Worm (Caenorhabditis elegans): ENCODE measurements around the gene C05B5.12.

DNA sequence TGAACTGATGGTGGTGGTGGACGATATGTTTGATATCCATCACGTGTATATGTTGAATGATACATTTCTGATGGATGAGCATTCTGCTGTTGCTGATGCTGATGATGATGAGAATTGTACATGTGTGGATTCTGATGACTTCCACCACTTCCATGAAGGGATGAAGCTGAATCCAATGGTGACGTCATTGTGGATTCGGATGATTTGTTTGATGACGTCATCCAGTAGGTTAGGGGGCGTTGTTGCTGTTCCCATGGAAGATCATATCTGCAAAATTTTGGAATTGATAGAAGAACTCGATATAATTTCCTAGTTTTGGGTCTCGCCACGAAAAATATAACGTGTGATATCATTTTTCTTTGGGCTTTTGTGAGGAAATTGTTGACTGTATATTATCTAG is 23.7 kb upstream of the C05B5.12 start:
- TF ChIP-seq ZK546.5 (tag; optimal IDR thresholded peaks at IDR 0.05), result no peak
- no peak for TF ChIP-seq peb-1 (tag; optimal IDR thresholded peaks at IDR 0.05)
- TF ChIP-seq nhr-12 (tag; optimal IDR thresholded peaks at IDR 0.05), result no peak
- TF ChIP-seq nhr-23 (tag; optimal IDR thresholded peaks at IDR 0.05), result no peak
- no peak for TF ChIP-seq elt-3 (tag; optimal IDR thresholded peaks at IDR 0.05)
